Worm (Caenorhabditis elegans) whole organism, L2 larva: ENCODE data around the gene cyp-33C5.

Experiments
- Y55F3AM.14 ChIP-seq: fragments of 200-800 bp; sonication (Bioruptor generic); optimal IDR thresholded peaks from 2 replicates; lab custom pipeline; 2018; ENCODE audit warnings: mild to moderate bottlenecking, missing genetic modification characterization, missing compliant biosample characterization
- ZK546.5 ChIP-seq: sonication (generic microtip); optimal IDR thresholded peaks from 2 replicates; lab custom pipeline; 2017; ENCODE audit warnings: missing biosample characterization, missing genetic modification characterization
- aly-2 ChIP-seq: fragments of 150-350 bp; optimal IDR thresholded peaks from 2 replicates; lab custom pipeline; 2014; ENCODE audit warnings: missing biosample characterization, missing genetic modification characterization
- ceh-16 ChIP-seq: fragments of 150-350 bp; optimal IDR thresholded peaks from 2 replicates; lab custom pipeline; 2014; ENCODE audit warnings: missing biosample characterization, missing genetic modification characterization
- egl-27 ChIP-seq: sonication (generic microtip); optimal IDR thresholded peaks from 3 replicates; lab custom pipeline; 2017; ENCODE audit warnings: missing biosample characterization, missing genetic modification reagents, missing genetic modification characterization
- lin-11 ChIP-seq: fragments of 150-350 bp; sonication (generic microtip); optimal IDR thresholded peaks from 2 replicates; lab custom pipeline; 2014; ENCODE audit warnings: missing biosample characterization, missing genetic modification characterization, inconsistent platforms, mixed read lengths
- lin-13 ChIP-seq: fragments of 150-350 bp; optimal IDR thresholded peaks from 2 replicates; lab custom pipeline; 2014; ENCODE audit warnings: missing biosample characterization, missing genetic modification reagents, missing genetic modification characterization
- lin-39 ChIP-seq: fragments of 150-350 bp; optimal IDR thresholded peaks from 2 replicates; lab custom pipeline; 2014; ENCODE audit warnings: missing biosample characterization, missing genetic modification reagents, missing genetic modification characterization
- mdl-1 ChIP-seq, 2 experiments: fragments of 150-350 bp in 1 of 2; sonication (generic microtip) in 1 of 2; optimal IDR thresholded peaks; 2 replicates each; lab custom pipeline; 2017; ENCODE audit warnings: missing biosample characterization in 2 of 2, missing genetic modification characterization in 2 of 2
- nhr-23 ChIP-seq: fragments of 150-350 bp; optimal IDR thresholded peaks from 2 replicates; lab custom pipeline; 2014; ENCODE audit warnings: missing biosample characterization, missing genetic modification reagents, missing genetic modification characterization
- nhr-25 ChIP-seq: fragments of 150-350 bp; sonication (generic microtip); optimal IDR thresholded peaks from 3 replicates; lab custom pipeline; 2014; ENCODE audit warnings: missing biosample characterization, missing genetic modification characterization
- nhr-77 ChIP-seq: fragments of 150-350 bp; optimal IDR thresholded peaks from 2 replicates; lab custom pipeline; 2014; ENCODE audit warnings: missing biosample characterization, missing genetic modification characterization
- skn-1 ChIP-seq: sonication (generic microtip); optimal IDR thresholded peaks from 2 replicates; lab custom pipeline; 2017; ENCODE audit warnings: missing biosample characterization, missing genetic modification characterization
- ztf-11 ChIP-seq: sonication (generic microtip); optimal IDR thresholded peaks from 2 replicates; lab custom pipeline; 2017; ENCODE audit warnings: missing biosample characterization, missing genetic modification characterization

ce11 chrV:2238012-2238411, 6.8 kb upstream of the cyp-33C5 start:
- no peak for TF ChIP-seq egl-27 (tag; lab: Kevin White, UChicago)
- no peak for TF ChIP-seq nhr-77 (tag; lab: Kevin White, UChicago)
- no peak for TF ChIP-seq nhr-25 (tag; lab: Kevin White, UChicago)
- TF ChIP-seq aly-2 (tag; lab: Kevin White, UChicago), result no peak
- no peak for TF ChIP-seq lin-39 (tag; lab: Kevin White, UChicago)
- no peak for TF ChIP-seq mdl-1 (tag; optimal IDR thresholded peaks at IDR 0.05; lab: Kevin White, UChicago)
- no peak for TF ChIP-seq lin-11
- TF ChIP-seq Y55F3AM.14 (GFP tag; lab: Kevin White, UChicago), result no peak
- no peak for TF ChIP-seq ceh-16
- TF ChIP-seq skn-1 (tag; lab: Kevin White, UChicago), result no peak
- TF ChIP-seq lin-13 (GFP tag; lab: Kevin White, UChicago), result no peak
- no peak for TF ChIP-seq ztf-11 (tag; lab: Kevin White, UChicago)
- TF ChIP-seq ZK546.5 (tag; lab: Kevin White, UChicago), result no peak
- no peak for TF ChIP-seq nhr-23 (tag; lab: Kevin White, UChicago)
